Fruit fly (Drosophila melanogaster) whole organism, larva: Measurements from ENCODE around the gene CG31806.

Experiments
- noc ChIP-seq: fragments of 200-800 bp; sonication (Bioruptor generic); optimal IDR thresholded peaks from 3 replicates; lab custom pipeline; 2019; ENCODE audit warnings: missing biosample characterization, mild to moderate bottlenecking, missing genetic modification characterization, moderate library complexity

Gene CG31806

dm6 chr2L:16984678-16985077 is at the start of gene CG31806:
Gene CG31806, plus strand, starts transcription at chr2L:16984978.
- no peak for TF ChIP-seq noc (tag; lab: Kevin White, UChicago)

dm6 chr2L:16972788-16973187 is 12.0 kb upstream of the CG31806 start, which contains the start of gene beat-IIIb:
Gene beat-IIIb, plus strand, starts transcription at chr2L:16973091.
- no peak for TF ChIP-seq noc (tag; lab: Kevin White, UChicago)

dm6 chr2L:16982201-16982600 is 2.6 kb upstream of the CG31806 start, which contains the start of gene CG44406:
Gene CG44406, minus strand, starts transcription at chr2L:16982301.
- no peak for TF ChIP-seq noc (tag; lab: Kevin White, UChicago)

dm6 chr2L:16996343-16996742 is 11.6 kb downstream of the CG31806 start:
- TF ChIP-seq noc (tag; lab: Kevin White, UChicago), result no peak

dm6 chr2L:17014600-17014999 is 29.8 kb downstream of the CG31806 start, which contains the start of gene CG6304:
Gene CG6304, minus strand, starts transcription at chr2L:17014700.
- TF ChIP-seq noc (tag; lab: Kevin White, UChicago), result no peak

- no peak for TF ChIP-seq noc (tag; lab: Kevin White, UChicago)
Measured at dm6 chr2L:17027503-17027902, 42.7 kb downstream of the CG31806 start.
